Fruit fly (Drosophila melanogaster): Measurements from ENCODE around the gene CG14262.

CG14262 gene

DNA sequence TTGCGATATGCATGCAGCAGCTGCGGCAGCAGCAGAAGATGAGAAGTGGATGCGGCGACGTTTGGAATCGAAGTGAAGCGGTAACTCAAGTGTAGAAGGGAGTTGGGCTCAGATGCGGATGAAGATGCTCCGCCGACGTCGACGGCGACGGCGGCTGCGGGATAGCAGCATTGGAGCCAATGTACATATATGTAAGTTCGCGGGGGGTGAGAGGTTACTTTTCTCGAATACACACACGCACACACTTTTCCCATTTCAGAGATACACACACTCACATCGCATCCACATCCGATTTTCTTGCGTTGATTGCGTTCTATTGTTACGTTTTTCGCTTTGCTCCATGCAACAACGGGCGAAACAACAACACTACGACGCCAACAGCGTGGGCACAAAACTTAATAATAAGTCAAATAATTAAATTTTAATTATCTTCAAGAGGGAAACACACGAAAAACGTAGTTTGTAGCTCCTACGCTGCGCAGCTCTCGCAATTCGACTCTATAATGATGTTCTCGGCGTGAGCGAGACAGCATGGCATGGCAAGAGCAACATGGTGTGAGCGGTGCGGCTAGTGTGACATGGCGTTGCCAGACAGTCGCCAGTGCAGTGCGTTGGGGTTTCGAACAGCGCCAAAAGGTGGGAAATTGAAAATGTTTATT is 20.4 kb downstream of the CG14262 start, which contains the start of gene CG18766 (continued):
- TF ChIP-seq Neu2 (GFP tag; optimal IDR thresholded peaks at IDR 0.05; ENCODE audit: borderline replicate concordance): peak; percentile 39
- TF ChIP-seq nmo (GFP tag; optimal IDR thresholded peaks at IDR 0.05): peak; percentile 52
- peak; percentile 68 for TF ChIP-seq CG11504 (tag; optimal IDR thresholded peaks at IDR 0.05)
- peak; percentile 14 for TF ChIP-seq CG8924 (tag; optimal IDR thresholded peaks at IDR 0.05)
- peak; percentile 7 for TF ChIP-seq CG8089 (GFP tag; optimal IDR thresholded peaks at IDR 0.05)
- TF ChIP-seq CG10979 (tag; optimal IDR thresholded peaks at IDR 0.05): peak; percentile 5
- TF ChIP-seq cas (GFP tag; IDR thresholded peaks at IDR 0.05): 0 out of 2 replicates have a peak, but pooled peaks have one; percentile 22
- TF ChIP-seq Myb (GFP tag; optimal IDR thresholded peaks at IDR 0.05): peak; percentile 77
- peak; percentile 57 for TF ChIP-seq sens (GFP tag)
- no peak for TF ChIP-seq nerfin-2 (GFP tag; IDR thresholded peaks at IDR 0.05; ENCODE audit: partially characterized antibody)
- TF ChIP-seq ftz-f1 (GFP tag; optimal IDR thresholded peaks at IDR 0.05): peak; percentile 69
- peak; percentile 55 for TF ChIP-seq CG10543 (GFP tag; optimal IDR thresholded peaks at IDR 0.05)
- TF ChIP-seq Mrtf (GFP tag; IDR thresholded peaks at IDR 0.05): no peak
- peak; percentile 56 for TF ChIP-seq gro (GFP tag; optimal IDR thresholded peaks at IDR 0.05)
- TF ChIP-seq grn (GFP tag; optimal IDR thresholded peaks at IDR 0.05): peak; percentile 41
- TF ChIP-seq Sry-δ (GFP tag; optimal IDR thresholded peaks at IDR 0.05): peak; percentile 56
- peak; percentile 4 for TF ChIP-seq CG18599 (GFP tag; optimal IDR thresholded peaks at IDR 0.05)
- TF ChIP-seq YL-1 (GFP tag; optimal IDR thresholded peaks at IDR 0.05): peak; percentile 94
- no peak for TF ChIP-seq CG3726 (GFP tag; IDR thresholded peaks at IDR 0.05)
- no peak for TF ChIP-seq NFAT (GFP tag; IDR thresholded peaks at IDR 0.05)
- TF ChIP-seq CG13775 (GFP tag; optimal IDR thresholded peaks at IDR 0.05): no peak
- TF ChIP-seq Lhr (GFP tag; optimal IDR thresholded peaks at IDR 0.05): peak; percentile 38
- peak; percentile 9 for TF ChIP-seq Bdp1 (GFP tag; optimal IDR thresholded peaks at IDR 0.05)
- TF ChIP-seq CG13894 (tag; optimal IDR thresholded peaks at IDR 0.05): peak; percentile 22
- peak; percentile 24 for TF ChIP-seq Abd-B (GFP tag; optimal IDR thresholded peaks at IDR 0.05)
- TF ChIP-seq CG9876 (GFP tag; optimal IDR thresholded peaks at IDR 0.05): peak; percentile 3
- TF ChIP-seq CG3065 (GFP tag; optimal IDR thresholded peaks at IDR 0.05): no peak
- peak; percentile 5 for TF ChIP-seq CG1792 (GFP tag; optimal IDR thresholded peaks at IDR 0.05)
- TF ChIP-seq Hand (GFP tag; optimal IDR thresholded peaks at IDR 0.05): no peak
- TF ChIP-seq chn (GFP tag; optimal IDR thresholded peaks at IDR 0.05): peak; percentile 60
- peak; percentile 89 for TF ChIP-seq CG4617 (GFP tag; optimal IDR thresholded peaks at IDR 0.05; ENCODE audit: borderline replicate concordance)
- TF ChIP-seq CG3838 (GFP tag; optimal IDR thresholded peaks at IDR 0.05): no peak
- TF ChIP-seq CG2199 (GFP tag; IDR thresholded peaks at IDR 0.05): peak; percentile 70; the same call in 1 of the 3 replicates
- peak; percentile 12 for TF ChIP-seq CG14710 (tag; optimal IDR thresholded peaks at IDR 0.05)
- TF ChIP-seq Jarid2 (GFP tag; optimal IDR thresholded peaks at IDR 0.05): peak; percentile 33
- TF ChIP-seq Optix (GFP tag; IDR thresholded peaks at IDR 0.05): no peak
- TF ChIP-seq sug (tag; optimal IDR thresholded peaks at IDR 0.05): peak; percentile 99
- TF ChIP-seq row (GFP tag; IDR thresholded peaks at IDR 0.05): peak; percentile 55; the same call in 2 of the 3 replicates
- no peak for TF ChIP-seq fd102C (GFP tag; optimal IDR thresholded peaks at IDR 0.05)
- no peak for TF ChIP-seq Gsc (GFP tag; IDR thresholded peaks at IDR 0.05)
- TF ChIP-seq ewg (GFP tag; optimal IDR thresholded peaks at IDR 0.05): peak; percentile 94
- TF ChIP-seq CG18011 (GFP tag; optimal IDR thresholded peaks at IDR 0.05): peak; percentile 12
- peak; percentile 16 for TF ChIP-seq CG15696 (tag; optimal IDR thresholded peaks at IDR 0.05)
- peak; percentile 41 for TF ChIP-seq BEAF-32 (GFP tag; optimal IDR thresholded peaks at IDR 0.05)
- TF ChIP-seq PHDP (tag; optimal IDR thresholded peaks at IDR 0.05): no peak
- TF ChIP-seq ken (GFP tag; IDR thresholded peaks at IDR 0.05): 0 out of 3 replicates have a peak, but pooled peaks have one; percentile 19
- TF ChIP-seq scrt (GFP tag; optimal IDR thresholded peaks at IDR 0.05): peak; percentile 99
- peak; percentile 71 for TF ChIP-seq nom (GFP tag; optimal IDR thresholded peaks at IDR 0.05)
- TF ChIP-seq cg (GFP tag; optimal IDR thresholded peaks at IDR 0.05): peak; percentile 84
